Worm (Caenorhabditis elegans): Measurements from ENCODE around the gene F52H2.15.

- TF ChIP-seq dmd-9 (GFP tag; IDR thresholded peaks at IDR 0.05): 0 out of 2 replicates have a peak, but pooled peaks have one; percentile 61
- TF ChIP-seq nhr-102 (tag; optimal IDR thresholded peaks at IDR 0.05): no peak
- TF ChIP-seq nhr-10 (tag; optimal IDR thresholded peaks at IDR 0.05): no peak
- TF ChIP-seq lin-38 (GFP tag; IDR thresholded peaks at IDR 0.05): peak; percentile 82
- no peak for TF ChIP-seq pqm-1 (tag; optimal IDR thresholded peaks at IDR 0.05)
- peak; percentile 78 for TF ChIP-seq lin-13 (GFP tag; optimal IDR thresholded peaks at IDR 0.05)
- no peak for TF ChIP-seq fkh-10 (GFP tag; optimal IDR thresholded peaks at IDR 0.05)
- TF ChIP-seq snpc-4 (tag; optimal IDR thresholded peaks at IDR 0.05): no peak
- no peak for TF ChIP-seq nhr-76 (tag; optimal IDR thresholded peaks at IDR 0.05)
- peak; percentile 49 for TF ChIP-seq ztf-7 (tag; optimal IDR thresholded peaks at IDR 0.05)
- no peak for TF ChIP-seq dve-1 (tag; optimal IDR thresholded peaks at IDR 0.05; ENCODE audit: insufficient read depth)
These were observed 47.9 kb downstream of the F52H2.15 start for ce11 chrX:2613077-2613476.
